Fruit fly (Drosophila melanogaster) whole organism, prepupa: ENCODE data around the gene CG7202.

Source experiments
- Blimp-1 ChIP-seq: fragments of 200-800 bp; sonication (Bioruptor generic); optimal IDR thresholded peaks from 3 replicates; lab custom pipeline; 2017; ENCODE audit warnings: missing biosample characterization, missing genetic modification characterization, mild to moderate bottlenecking, moderate library complexity, missing genetic modification reagents
- CG10631 ChIP-seq: fragments of 200-800 bp; sonication (Bioruptor generic); optimal IDR thresholded peaks from 2 replicates; lab custom pipeline; 2016; ENCODE audit warnings: missing biosample characterization, missing genetic modification characterization
- CG11762 ChIP-seq: fragments of 200-800 bp; sonication (Bioruptor generic); optimal IDR thresholded peaks from 3 replicates; lab custom pipeline; 2016; ENCODE audit warnings: missing biosample characterization, missing genetic modification characterization; ENCODE audit not compliant: insufficient read depth
- CG11902 ChIP-seq: fragments of 200-800 bp; sonication (Bioruptor generic); optimal IDR thresholded peaks from 3 replicates; lab custom pipeline; 2016; ENCODE audit warnings: missing biosample characterization, missing genetic modification characterization
- CG1621 ChIP-seq: fragments of 200-800 bp; sonication (Bioruptor generic); optimal IDR thresholded peaks from 3 replicates; lab custom pipeline; 2018; ENCODE audit warnings: missing biosample characterization, mild to moderate bottlenecking, missing genetic modification characterization
- CG16779 ChIP-seq: fragments of 200-800 bp; sonication (Bioruptor generic); optimal IDR thresholded peaks from 3 replicates; lab custom pipeline; 2017; ENCODE audit warnings: missing biosample characterization, mild to moderate bottlenecking, missing genetic modification characterization
- CG3032 ChIP-seq: fragments of 200-800 bp; optimal IDR thresholded peaks from 2 replicates; lab custom pipeline; 2019; ENCODE audit warnings: missing biosample characterization, mild to moderate bottlenecking, missing genetic modification characterization, moderate library complexity
- CG32006 ChIP-seq: fragments of 200-800 bp; sonication (Bioruptor generic); optimal IDR thresholded peaks from 3 replicates; lab custom pipeline; 2017; ENCODE audit warnings: missing biosample characterization, mild to moderate bottlenecking, missing genetic modification characterization
- CG3919 ChIP-seq: fragments of 200-800 bp; sonication (Bioruptor generic); optimal IDR thresholded peaks from 3 replicates; lab custom pipeline; 2016; ENCODE audit warnings: missing biosample characterization, missing genetic modification characterization
- CG4318 ChIP-seq: fragments of 200-800 bp; sonication (Bioruptor generic); optimal IDR thresholded peaks from 3 replicates; lab custom pipeline; 2017; ENCODE audit warnings: missing biosample characterization, mild to moderate bottlenecking, missing genetic modification characterization
- CG6163 ChIP-seq: fragments of 200-800 bp; sonication (Bioruptor generic); IDR thresholded peaks from 3 replicates; pipeline ENCODE4 v1.3.6; 2022; ENCODE audit warnings: missing biosample characterization, missing genetic modification characterization
- CG6792 ChIP-seq: fragments of 200-800 bp; sonication (Bioruptor generic); optimal IDR thresholded peaks from 3 replicates; lab custom pipeline; 2016; ENCODE audit warnings: missing biosample characterization, missing genetic modification characterization
- CG6808 ChIP-seq: fragments of 200-800 bp; sonication (Bioruptor generic); optimal IDR thresholded peaks from 3 replicates; lab custom pipeline; 2017; ENCODE audit warnings: missing biosample characterization, missing genetic modification characterization, mild to moderate bottlenecking, moderate library complexity, missing genetic modification reagents
- CG6854 ChIP-seq: fragments of 200-800 bp; sonication (Bioruptor generic); optimal IDR thresholded peaks from 2 replicates; lab custom pipeline; 2017; ENCODE audit warnings: missing biosample characterization, mild to moderate bottlenecking, missing genetic modification characterization
- CG7368 ChIP-seq: fragments of 200-800 bp; sonication (Bioruptor generic); optimal IDR thresholded peaks from 3 replicates; lab custom pipeline; 2016; ENCODE audit warnings: missing biosample characterization, missing genetic modification characterization
- CG8119 ChIP-seq: fragments of 200-800 bp; sonication (Bioruptor generic); IDR thresholded peaks from 3 replicates; pipeline ENCODE4 v1.3.6; 2022; ENCODE audit warnings: missing biosample characterization, missing genetic modification characterization
- CG8319 ChIP-seq: fragments of 200-800 bp; sonication (Bioruptor generic); optimal IDR thresholded peaks from 3 replicates; lab custom pipeline; 2016; ENCODE audit warnings: missing biosample characterization, missing genetic modification characterization
- CG8632 ChIP-seq: fragments of 200-800 bp; sonication (Bioruptor generic); optimal IDR thresholded peaks from 3 replicates; lab custom pipeline; 2016; ENCODE audit warnings: missing biosample characterization, missing genetic modification characterization
- CG9139 ChIP-seq: fragments of 200-800 bp; sonication (Bioruptor generic); optimal IDR thresholded peaks from 3 replicates; lab custom pipeline; 2017; ENCODE audit warnings: missing biosample characterization, mild to moderate bottlenecking, missing genetic modification characterization
- Eip75B ChIP-seq: fragments of 200-800 bp; sonication (Bioruptor generic); optimal IDR thresholded peaks from 3 replicates; lab custom pipeline; 2016; ENCODE audit warnings: missing biosample characterization, missing genetic modification characterization
- Eip78C ChIP-seq: fragments of 200-800 bp; sonication (Bioruptor generic); peaks from one replicate; lab custom pipeline; 2016; ENCODE audit warnings: missing biosample characterization, missing genetic modification characterization
- Eip93F ChIP-seq: fragments of 200-800 bp; sonication (Bioruptor generic); optimal IDR thresholded peaks from 2 replicates; lab custom pipeline; 2016; ENCODE audit warnings: missing biosample characterization, mild to moderate bottlenecking, missing genetic modification characterization
- Ets21C ChIP-seq: fragments of 200-800 bp; sonication (Bioruptor generic); optimal IDR thresholded peaks from 3 replicates; lab custom pipeline; 2016; ENCODE audit warnings: missing biosample characterization, missing genetic modification characterization
- Gug ChIP-seq: fragments of 200-800 bp; sonication (Bioruptor generic); IDR thresholded peaks from 2 replicates; pipeline ENCODE4 v1.3.6; 2022; ENCODE audit warnings: missing biosample characterization, missing genetic modification characterization
- Hr38 ChIP-seq: sonication (Bioruptor generic); optimal IDR thresholded peaks from 2 replicates; lab custom pipeline; 2016; ENCODE audit warnings: missing biosample characterization, missing genetic modification characterization
- Lpt ChIP-seq: fragments of 200-800 bp; sonication (Bioruptor generic); optimal IDR thresholded peaks from 3 replicates; lab custom pipeline; 2016; ENCODE audit warnings: missing biosample characterization, missing genetic modification characterization
- Met ChIP-seq: fragments of 200-800 bp; sonication (Bioruptor generic); optimal IDR thresholded peaks from 3 replicates; lab custom pipeline; 2016; ENCODE audit warnings: missing biosample characterization, missing genetic modification characterization
- OdsH ChIP-seq: fragments of 200-800 bp; sonication (Bioruptor generic); optimal IDR thresholded peaks from 3 replicates; lab custom pipeline; 2016; ENCODE audit warnings: missing biosample characterization, missing genetic modification characterization
- Smox ChIP-seq: fragments of 200-800 bp; sonication (Bioruptor generic); optimal IDR thresholded peaks from 3 replicates; lab custom pipeline; 2016; ENCODE audit warnings: missing biosample characterization, missing genetic modification characterization
- Sox14 ChIP-seq: fragments of 200-800 bp; sonication (Bioruptor generic); optimal IDR thresholded peaks from 3 replicates; lab custom pipeline; 2016; ENCODE audit warnings: missing biosample characterization, missing genetic modification characterization
- Sox15 ChIP-seq: fragments of 200-800 bp; sonication (Bioruptor generic); optimal IDR thresholded peaks from 3 replicates; lab custom pipeline; 2016; ENCODE audit warnings: missing biosample characterization, missing genetic modification characterization
- achi ChIP-seq: fragments of 200-800 bp; sonication (Bioruptor generic); optimal IDR thresholded peaks from 3 replicates; lab custom pipeline; 2016; ENCODE audit warnings: missing biosample characterization, missing genetic modification characterization
- acj6 ChIP-seq: fragments of 200-800 bp; sonication (Bioruptor generic); optimal IDR thresholded peaks from 3 replicates; lab custom pipeline; 2016; ENCODE audit warnings: missing biosample characterization, missing genetic modification characterization
- dac ChIP-seq: fragments of 200-800 bp; sonication (Bioruptor generic); optimal IDR thresholded peaks from 2 replicates; lab custom pipeline; 2017; ENCODE audit warnings: missing biosample characterization, mild to moderate bottlenecking, missing genetic modification characterization
- dsx ChIP-seq: fragments of 200-800 bp; optimal IDR thresholded peaks from 3 replicates; lab custom pipeline; 2019; ENCODE audit warnings: missing biosample characterization, mild to moderate bottlenecking, missing genetic modification characterization, moderate library complexity; ENCODE audit not compliant: poor library complexity, severe bottlenecking
- eg ChIP-seq: fragments of 200-800 bp; sonication (Bioruptor generic); IDR thresholded peaks from 3 replicates; pipeline ENCODE4 v1.3.6; 2022; ENCODE audit warnings: missing biosample characterization, missing genetic modification characterization
- esn ChIP-seq: fragments of 200-800 bp; sonication (Bioruptor generic); optimal IDR thresholded peaks from 2 replicates; lab custom pipeline; 2016; ENCODE audit warnings: missing biosample characterization, mild to moderate bottlenecking, missing genetic modification characterization, moderate library complexity
- fd59A ChIP-seq: fragments of 200-800 bp; sonication (Bioruptor generic); optimal IDR thresholded peaks from 2 replicates; lab custom pipeline; 2017; ENCODE audit warnings: missing biosample characterization, mild to moderate bottlenecking, missing genetic modification characterization, missing genetic modification reagents
- fd85E ChIP-seq: fragments of 200-800 bp; sonication (Bioruptor generic); optimal IDR thresholded peaks from 3 replicates; lab custom pipeline; 2016; ENCODE audit warnings: missing biosample characterization, missing genetic modification characterization
- fkh ChIP-seq: fragments of 200-800 bp; sonication (Bioruptor generic); optimal IDR thresholded peaks from 3 replicates; lab custom pipeline; 2017; ENCODE audit warnings: missing biosample characterization, mild to moderate bottlenecking, missing genetic modification characterization, moderate library complexity
- lz ChIP-seq: fragments of 200-800 bp; sonication (Bioruptor generic); optimal IDR thresholded peaks from 3 replicates; lab custom pipeline; 2016; ENCODE audit warnings: missing biosample characterization, missing genetic modification characterization
- pdm3 ChIP-seq: fragments of 200-800 bp; sonication (Bioruptor generic); optimal IDR thresholded peaks from 3 replicates; lab custom pipeline; 2016; ENCODE audit warnings: missing biosample characterization, missing genetic modification characterization
- salr ChIP-seq, 2 experiments: fragments of 200-800 bp; sonication (Bioruptor generic); optimal IDR thresholded peaks; 3 replicates each; lab custom pipeline; 2016 to 2018; ENCODE audit warnings: missing biosample characterization in 2 of 2, missing genetic modification characterization in 2 of 2, mild to moderate bottlenecking in 1 of 2
- spab ChIP-seq: fragments of 200-800 bp; sonication (Bioruptor generic); optimal IDR thresholded peaks from 2 replicates; lab custom pipeline; 2017; ENCODE audit warnings: missing biosample characterization, mild to moderate bottlenecking, missing genetic modification characterization, missing genetic modification reagents
- svp ChIP-seq: fragments of 200-800 bp; sonication (Bioruptor generic); peaks from one replicate; lab custom pipeline; 2016; ENCODE audit warnings: missing biosample characterization, missing genetic modification characterization
- topi ChIP-seq: fragments of 200-800 bp; sonication (Bioruptor generic); optimal IDR thresholded peaks from 3 replicates; lab custom pipeline; 2016; ENCODE audit warnings: missing biosample characterization, missing genetic modification characterization

CG7202 gene

DNA sequence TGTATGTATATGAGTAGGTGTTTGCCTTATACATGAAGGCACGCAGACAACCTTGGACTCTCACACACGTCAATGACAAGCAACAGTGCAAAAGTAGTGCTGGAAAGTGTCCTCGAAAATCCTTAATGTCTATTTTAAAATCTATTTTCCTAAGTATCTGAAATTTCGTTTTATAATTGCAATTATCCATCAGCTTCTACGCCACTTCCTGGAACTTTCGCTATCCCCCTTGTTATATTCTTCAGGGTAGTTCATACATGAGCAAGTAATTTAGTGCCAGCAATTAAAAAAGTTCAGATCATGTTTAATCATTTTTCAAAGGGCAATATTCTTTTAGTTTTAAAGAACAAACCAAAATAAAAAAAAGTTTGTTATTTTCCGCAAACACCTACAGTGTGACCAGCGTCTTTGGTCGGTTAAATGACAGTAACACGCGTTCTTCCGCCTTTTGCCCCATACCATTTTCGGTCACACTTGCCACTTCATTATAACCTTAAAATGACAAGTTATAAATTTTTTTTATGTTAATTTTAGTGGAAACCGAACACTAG lies 24.2 kb upstream of the CG7202 start (continued):
- no peak for TF ChIP-seq salr (GFP tag; optimal IDR thresholded peaks at IDR 0.05; lab: Kevin White, UChicago)
- TF ChIP-seq Eip75B (GFP tag; lab: Kevin White, UChicago): peak; percentile 69
- TF ChIP-seq CG9139: no peak
- TF ChIP-seq CG6854 (GFP tag; lab: Kevin White, UChicago): no peak
- peak; percentile 48 for TF ChIP-seq Eip78C (GFP tag; lab: Kevin White, UChicago)
- TF ChIP-seq dsx (GFP tag; lab: Kevin White, UChicago): peak; percentile 23
- TF ChIP-seq CG10631 (GFP tag; lab: Kevin White, UChicago): peak; percentile 50
- TF ChIP-seq Sox15 (GFP tag; lab: Kevin White, UChicago): no peak
- no peak for TF ChIP-seq CG6163 (GFP tag; lab: Robert Waterston, UW)
- TF ChIP-seq lz (GFP tag; lab: Kevin White, UChicago): peak; percentile 40
- no peak for TF ChIP-seq Gug (GFP tag; lab: Robert Waterston, UW)
- TF ChIP-seq CG4318 (GFP tag; lab: Kevin White, UChicago): no peak
- peak; percentile 31 for TF ChIP-seq acj6 (GFP tag; lab: Kevin White, UChicago)
- TF ChIP-seq Met (GFP tag; lab: Kevin White, UChicago): peak; percentile 46
- TF ChIP-seq fd59A (GFP tag; lab: Kevin White, UChicago): no peak
- TF ChIP-seq Hr38: no peak
- TF ChIP-seq Smox: peak; percentile 50
- peak; percentile 24 for TF ChIP-seq CG32006
- peak; percentile 50 for TF ChIP-seq CG11762 (GFP tag; lab: Kevin White, UChicago)
- peak; percentile 45 for TF ChIP-seq CG8632
- TF ChIP-seq Blimp-1: no peak
- TF ChIP-seq svp (GFP tag; lab: Kevin White, UChicago): no peak
- no peak for TF ChIP-seq CG8119 (GFP tag; lab: Robert Waterston, UW)
- TF ChIP-seq CG11902 (GFP tag; lab: Kevin White, UChicago): no peak
- peak; percentile 60 for TF ChIP-seq esn
- TF ChIP-seq CG6792 (GFP tag; lab: Kevin White, UChicago): peak; percentile 57
- TF ChIP-seq CG1621 (tag; lab: Kevin White, UChicago): no peak
- peak; percentile 64 for TF ChIP-seq pdm3 (GFP tag; lab: Kevin White, UChicago)
- TF ChIP-seq, all 60 proteins: peak for 36

DNA sequence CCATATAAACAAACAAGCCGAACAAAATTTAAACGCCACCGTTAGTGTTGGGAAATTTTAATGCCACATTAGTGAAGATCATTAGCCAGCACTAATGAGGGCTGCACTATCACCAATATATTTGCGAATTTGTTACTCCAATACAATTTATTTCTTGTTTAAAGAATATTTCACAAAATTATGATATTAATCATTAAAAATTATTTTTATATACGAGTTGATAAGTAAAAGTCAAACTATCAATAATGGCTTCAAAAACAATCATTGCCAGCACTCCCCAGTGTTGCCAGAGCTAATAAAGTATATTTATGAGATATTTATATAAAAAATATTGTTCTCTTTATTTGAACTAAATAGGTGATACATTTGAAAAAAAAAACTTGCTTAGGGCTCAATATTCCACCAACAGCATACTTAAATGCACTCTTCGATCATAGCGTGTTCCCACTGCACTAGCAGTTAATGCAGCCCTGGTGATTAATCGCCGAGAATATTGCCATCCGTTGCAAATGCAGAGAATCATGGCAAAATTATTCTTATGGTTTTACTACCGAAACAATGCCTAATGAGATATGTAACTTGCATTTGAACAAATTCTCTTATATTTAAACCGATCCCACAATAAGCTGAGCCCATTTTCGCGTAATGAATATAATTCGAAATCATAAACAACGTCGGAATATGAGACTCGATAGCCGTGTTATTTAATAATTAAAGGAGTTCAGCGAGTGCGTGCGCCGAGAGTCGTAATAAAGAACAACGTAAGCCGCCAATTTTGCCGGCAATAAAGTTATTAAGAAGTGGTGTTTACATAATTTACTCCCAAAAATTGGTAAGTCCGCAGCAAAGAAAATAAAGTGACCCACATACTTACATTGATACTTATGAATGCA lies 23.5 kb upstream of the CG7202 start, which contains the start of the genes SAK and Cdk12:
SAK (minus strand) TSS at position 65 of the 893 bp plus-strand sequence.
Cdk12 (plus strand) TSS at position 484 of the 893 bp plus-strand sequence.
- TF ChIP-seq spab (GFP tag; lab: Kevin White, UChicago) (peak; percentile 67), pdm3 (GFP tag; lab: Kevin White, UChicago) (peak; percentile 79), CG11902 (GFP tag; lab: Kevin White, UChicago) (peak; percentile 84), Ets21C (GFP tag; lab: Kevin White, UChicago) (peak; percentile 70), CG6792 (GFP tag; lab: Kevin White, UChicago) (peak; percentile 71), svp (GFP tag; lab: Kevin White, UChicago) (no peak), dsx (GFP tag; lab: Kevin White, UChicago) (peak; percentile 77), OdsH (GFP tag; lab: Kevin White, UChicago) (peak; percentile 88), CG8319 (GFP tag; lab: Kevin White, UChicago) (peak; percentile 75), CG10631 (GFP tag; lab: Kevin White, UChicago) (peak; percentile 90), Gug (GFP tag; lab: Robert Waterston, UW) (peak; percentile 64), Smox (peak; percentile 77), CG16779 (tag; lab: Kevin White, UChicago) (no peak), CG7368 (GFP tag; lab: Kevin White, UChicago) (peak; percentile 75), fd85E (GFP tag; lab: Kevin White, UChicago) (peak; percentile 9), fkh (GFP tag; lab: Kevin White, UChicago) (peak; percentile 60), Eip93F (GFP tag; lab: Kevin White, UChicago) (peak; percentile 71), CG9139 (peak; percentile 49), dac (peak; percentile 66), achi (peak; percentile 83), CG11762 (GFP tag; lab: Kevin White, UChicago) (peak; percentile 74), topi (peak; percentile 66), Eip78C (GFP tag; lab: Kevin White, UChicago) (peak; percentile 92), salr (GFP tag; optimal IDR thresholded peaks at IDR 0.05; lab: Kevin White, UChicago) (peak; percentile 26 to 84), esn (peak; percentile 82), CG6854 (GFP tag; lab: Kevin White, UChicago) (peak; percentile 59), eg (GFP tag; lab: Robert Waterston, UW) (peak; percentile 83), Sox14 (GFP tag; lab: Kevin White, UChicago) (peak; percentile 59), CG3032 (tag; lab: Kevin White, UChicago) (peak; percentile 84), Lpt (GFP tag; lab: Kevin White, UChicago) (peak; percentile 77), CG3919 (GFP tag; lab: Kevin White, UChicago) (peak; percentile 85), CG6808 (GFP tag; lab: Kevin White, UChicago) (peak; percentile 70)
